Worm (Caenorhabditis elegans) whole organism, L4 larva: ENCODE data around the gene F32D8.5.

Experiments used
- F44E2.7 ChIP-seq: fragments of 200-800 bp; sonication (Bioruptor generic); IDR thresholded peaks from 2 replicates; pipeline ENCODE4 v2.1.2; 2022; ENCODE audit warnings: missing genetic modification characterization, missing compliant biosample characterization
- F49E8.2 ChIP-seq: sonication (generic microtip); optimal IDR thresholded peaks from 2 replicates; lab custom pipeline; 2016; ENCODE audit warnings: missing compliant biosample characterization, mild to moderate bottlenecking, missing genetic modification characterization, borderline replicate concordance
- R02D3.7 ChIP-seq: fragments of 150-350 bp; sonication (generic microtip); optimal IDR thresholded peaks from 3 replicates; lab custom pipeline; 2014; ENCODE audit warnings: missing biosample characterization, missing genetic modification characterization
- T20F7.1 ChIP-seq: fragments of 200-800 bp; sonication (Bioruptor generic); optimal IDR thresholded peaks from 2 replicates; lab custom pipeline; 2018; ENCODE audit warnings: mild to moderate bottlenecking, missing genetic modification characterization, missing compliant biosample characterization
- Y5F2A.4 ChIP-seq: fragments of 200-800 bp; sonication (Bioruptor generic); optimal IDR thresholded peaks from 2 replicates; lab custom pipeline; 2018; ENCODE audit warnings: mild to moderate bottlenecking, missing genetic modification characterization, missing compliant biosample characterization
- Y75B8A.6 ChIP-seq: fragments of 200-800 bp; sonication (Bioruptor generic); IDR thresholded peaks from 2 replicates; pipeline ENCODE4 v1.3.6; 2022; ENCODE audit warnings: missing genetic modification reagents, missing genetic modification characterization, missing compliant biosample characterization
- aha-1 ChIP-seq: fragments of 150-350 bp; peaks from one replicate; lab custom pipeline; 2014; ENCODE audit warnings: missing biosample characterization, missing genetic modification characterization
- arid-1 ChIP-seq: fragments of 200-800 bp; sonication (Bioruptor generic); conservative IDR thresholded peaks from 2 replicates; pipeline ENCODE4 v1.3.6; 2022; ENCODE audit warnings: missing genetic modification reagents, missing genetic modification characterization, missing compliant biosample characterization
- ces-1 ChIP-seq: fragments of 150-350 bp; sonication (generic microtip); optimal IDR thresholded peaks from 4 replicates; lab custom pipeline; 2014; ENCODE audit warnings: missing biosample characterization, missing genetic modification reagents, missing genetic modification characterization
- cey-2 ChIP-seq: sonication (generic microtip); optimal IDR thresholded peaks from 3 replicates; lab custom pipeline; 2017; ENCODE audit warnings: missing genetic modification characterization, mild to moderate bottlenecking, missing compliant biosample characterization, antibody characterized with exemption, borderline replicate concordance; ENCODE audit not compliant: insufficient read depth
- ctbp-1 ChIP-seq: fragments of 200-800 bp; sonication (Bioruptor generic); IDR thresholded peaks from 2 replicates; pipeline ENCODE4 v1.3.6; 2022; ENCODE audit warnings: missing genetic modification reagents, missing genetic modification characterization, missing compliant biosample characterization
- daf-19 ChIP-seq: fragments of 200-800 bp; sonication (Bioruptor generic); conservative IDR thresholded peaks from 2 replicates; pipeline ENCODE4 v1.3.6; 2022; ENCODE audit warnings: missing genetic modification characterization, missing compliant biosample characterization
- dmd-8 ChIP-seq: fragments of 200-800 bp; sonication (Bioruptor generic); IDR thresholded peaks from 2 replicates; pipeline ENCODE4 v1.3.6; 2022; ENCODE audit warnings: missing genetic modification characterization, missing compliant biosample characterization
- dpl-1 ChIP-seq: fragments of 150-350 bp; optimal IDR thresholded peaks from 2 replicates; lab custom pipeline; 2014; ENCODE audit warnings: missing biosample characterization, missing genetic modification reagents, missing genetic modification characterization
- egl-27 ChIP-seq: sonication (generic microtip); optimal IDR thresholded peaks from 3 replicates; lab custom pipeline; 2017; ENCODE audit warnings: missing biosample characterization, missing genetic modification reagents, missing genetic modification characterization
- egl-43 ChIP-seq: fragments of 200-800 bp; sonication (Bioruptor generic); IDR thresholded peaks from 2 replicates; pipeline ENCODE4 v1.3.6; 2022; ENCODE audit warnings: missing genetic modification reagents, missing genetic modification characterization, missing compliant biosample characterization
- gei-8 ChIP-seq: fragments of 200-800 bp; sonication (Bioruptor generic); optimal IDR thresholded peaks from 2 replicates; lab custom pipeline; 2018; ENCODE audit warnings: mild to moderate bottlenecking, missing genetic modification characterization, missing compliant biosample characterization
- hlh-30 ChIP-seq: sonication (generic microtip); optimal IDR thresholded peaks from 2 replicates; lab custom pipeline; 2017; ENCODE audit warnings: antibody characterized with exemption, mild to moderate bottlenecking, missing genetic modification characterization, missing compliant biosample characterization; ENCODE audit not compliant: insufficient read depth
- hmg-1.1 ChIP-seq: fragments of 200-800 bp; sonication (Bioruptor generic); IDR thresholded peaks from 2 replicates; pipeline ENCODE4 v1.3.6; 2022; ENCODE audit warnings: missing genetic modification reagents, missing genetic modification characterization, missing compliant biosample characterization
- lim-7 ChIP-seq: fragments of 200-800 bp; sonication (Bioruptor generic); IDR thresholded peaks from 2 replicates; pipeline ENCODE4 v1.3.6; 2022; ENCODE audit warnings: missing genetic modification characterization, missing compliant biosample characterization
- lin-1 ChIP-seq: fragments of 200-800 bp; sonication (Bioruptor generic); IDR thresholded peaks from 2 replicates; pipeline ENCODE4 v1.3.6; 2022; ENCODE audit warnings: missing genetic modification reagents, missing genetic modification characterization, missing compliant biosample characterization
- lin-15B ChIP-seq: fragments of 150-350 bp; sonication (generic microtip); optimal IDR thresholded peaks from 3 replicates; lab custom pipeline; 2014; ENCODE audit warnings: missing biosample characterization, missing genetic modification characterization
- lir-3 ChIP-seq: sonication (generic microtip); optimal IDR thresholded peaks from 2 replicates; lab custom pipeline; 2016; ENCODE audit warnings: mild to moderate bottlenecking, missing genetic modification characterization, missing compliant biosample characterization
- lsy-2 ChIP-seq, 2 experiments: fragments of 150-350 bp in 1 of 2; sonication (generic microtip) in 1 of 2; optimal IDR thresholded peaks; 2 replicates each; lab custom pipeline; 2014 to 2017; ENCODE audit warnings: missing biosample characterization in 2 of 2, missing genetic modification characterization in 2 of 2
- mdl-1 ChIP-seq, 2 experiments: fragments of 150-350 bp in 1 of 2; sonication (generic microtip) in 1 of 2; optimal IDR thresholded peaks; 2 replicates each; lab custom pipeline; 2014 to 2017; ENCODE audit warnings: missing biosample characterization in 2 of 2, missing genetic modification characterization in 2 of 2
- mdt-29 ChIP-seq: fragments of 200-800 bp; sonication (Bioruptor generic); IDR thresholded peaks from 2 replicates; pipeline ENCODE4 v1.3.6; 2022; ENCODE audit warnings: missing genetic modification reagents, missing genetic modification characterization, missing compliant biosample characterization
- nhr-111 ChIP-seq: fragments of 200-800 bp; sonication (Bioruptor generic); optimal IDR thresholded peaks from 2 replicates; lab custom pipeline; 2018; ENCODE audit warnings: mild to moderate bottlenecking, missing genetic modification characterization, missing compliant biosample characterization
- nhr-28 ChIP-seq: fragments of 150-350 bp; optimal IDR thresholded peaks from 2 replicates; lab custom pipeline; 2014; ENCODE audit warnings: missing biosample characterization, missing genetic modification characterization
- nhr-48 ChIP-seq: sonication (generic microtip); optimal IDR thresholded peaks from 2 replicates; lab custom pipeline; 2016; ENCODE audit warnings: mild to moderate bottlenecking, missing genetic modification characterization, missing compliant biosample characterization
- php-3 ChIP-seq: fragments of 200-800 bp; sonication (Bioruptor generic); IDR thresholded peaks from 2 replicates; pipeline ENCODE4 v1.3.6; 2022; ENCODE audit warnings: missing genetic modification reagents, missing genetic modification characterization, missing compliant biosample characterization
- sdz-12 ChIP-seq: fragments of 200-800 bp; sonication (Bioruptor generic); optimal IDR thresholded peaks from 2 replicates; lab custom pipeline; 2018; ENCODE audit warnings: mild to moderate bottlenecking, missing genetic modification characterization, missing compliant biosample characterization
- snpc-4 ChIP-seq: fragments of 150-350 bp; optimal IDR thresholded peaks from 2 replicates; lab custom pipeline; 2014; ENCODE audit warnings: missing biosample characterization, missing genetic modification characterization
- unc-39 ChIP-seq: sonication (generic microtip); optimal IDR thresholded peaks from 2 replicates; lab custom pipeline; 2017; ENCODE audit warnings: missing biosample characterization, missing genetic modification characterization
- unc-62 ChIP-seq, 3 experiments: fragments of 150-350 bp in 1 of 3; sonication (generic microtip); optimal IDR thresholded peaks in 2 of 3; peaks in 1 of 3; 1 replicate in 1 of 3; 2 replicates in 2 of 3; lab custom pipeline; 2014 to 2017; ENCODE audit warnings: missing biosample characterization in 3 of 3, missing genetic modification characterization in 3 of 3, missing genetic modification reagents in 3 of 3, missing genotype in 1 of 3
- vab-7 ChIP-seq: fragments of 200-800 bp; sonication (Bioruptor generic); IDR thresholded peaks from 2 replicates; pipeline ENCODE4 v1.3.6; 2022; ENCODE audit warnings: missing genetic modification reagents, missing genetic modification characterization, missing compliant biosample characterization
- zip-11 ChIP-seq: fragments of 200-800 bp; sonication (Bioruptor generic); IDR thresholded peaks from 2 replicates; pipeline ENCODE4 v1.3.6; 2022; ENCODE audit warnings: missing genetic modification characterization, missing compliant biosample characterization
- ztf-7 ChIP-seq: fragments of 150-350 bp; optimal IDR thresholded peaks from 2 replicates; lab custom pipeline; 2014; ENCODE audit warnings: missing biosample characterization, missing genetic modification characterization

The F32D8.5 gene

DNA sequence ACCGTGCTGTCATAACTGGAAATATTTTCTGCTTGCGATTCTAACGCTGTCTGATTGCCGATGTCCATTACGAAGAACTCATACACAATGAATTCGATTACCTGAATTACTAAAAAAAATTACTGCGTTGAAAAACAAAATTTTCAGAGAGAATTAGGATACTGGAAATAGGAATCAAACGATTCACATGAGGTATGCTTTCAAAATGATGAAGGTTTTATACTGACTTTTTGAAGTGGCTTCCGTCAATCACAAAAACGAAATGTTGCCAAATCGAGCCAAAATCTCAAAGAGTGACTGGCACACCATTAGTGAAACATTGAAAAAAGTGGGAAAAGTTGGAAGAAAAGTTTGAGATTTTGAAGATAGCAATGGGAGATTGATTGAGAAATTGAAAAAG is 14.5 kb downstream of the F32D8.5 start, which contains the start of gene zzz-1:
zzz-1 (minus strand) TSS at position 101 of the 400 bp plus-strand sequence.
- no peak for TF ChIP-seq egl-27 (tag; lab: Kevin White, UChicago)
- no peak for TF ChIP-seq zip-11 (GFP tag; lab: Robert Waterston, UW)
- no peak for TF ChIP-seq lin-15B
- TF ChIP-seq mdl-1 (tag; optimal IDR thresholded peaks at IDR 0.05; lab: Kevin White, UChicago) = no peak
- TF ChIP-seq F49E8.2 (tag; lab: Kevin White, UChicago) = no peak

DNA sequence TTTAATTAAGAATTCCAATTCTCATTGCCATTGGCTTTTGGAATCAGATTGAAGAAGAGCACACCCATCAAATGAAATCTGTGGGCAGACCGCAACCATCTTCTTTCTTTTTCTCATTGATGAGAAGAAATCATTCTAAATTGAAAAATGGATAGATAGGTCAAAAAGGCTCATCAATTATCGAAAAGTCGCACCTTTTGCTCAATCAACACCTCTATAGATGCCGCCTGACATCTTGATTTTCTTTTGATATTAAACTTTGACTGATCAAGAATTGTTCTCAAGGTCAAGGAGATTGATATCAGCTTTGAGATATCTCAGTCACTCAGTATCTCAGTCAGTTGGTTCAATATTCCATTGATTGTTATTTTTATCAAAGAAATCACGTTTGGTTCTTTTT is 15.4 kb downstream of the F32D8.5 start:
- TF ChIP-seq nhr-48 (tag; lab: Kevin White, UChicago) = no peak
- TF ChIP-seq, all 104 proteins: peak for 0

DNA sequence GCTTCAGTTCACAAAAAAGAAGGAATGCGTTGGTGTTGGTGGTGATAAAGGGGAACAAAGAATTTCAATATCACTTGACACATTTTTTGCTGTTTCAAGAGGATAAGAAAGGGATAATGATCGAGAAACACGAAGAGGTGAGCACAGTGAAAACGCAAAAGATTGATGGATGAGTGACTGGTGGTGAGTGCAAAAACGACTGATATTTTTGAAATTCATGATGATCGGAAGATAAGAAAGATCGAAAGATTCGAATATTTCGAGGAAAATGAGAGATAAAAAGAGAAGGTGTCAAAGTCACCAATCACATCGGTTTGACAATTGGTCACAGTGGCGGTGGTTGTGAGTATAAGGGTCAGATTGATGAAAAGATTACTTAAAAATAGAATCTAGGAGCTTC is 21.3 kb downstream of the F32D8.5 start:
- TF ChIP-seq hmg-1.1 (GFP tag; lab: Robert Waterston, UW) (no peak), Y75B8A.6 (no peak), lim-7 (GFP tag; lab: Robert Waterston, UW) (no peak), daf-19 (GFP tag; lab: Robert Waterston, UW) (no peak), cey-2 (tag; lab: Kevin White, UChicago) (no peak), dpl-1 (GFP tag; lab: Kevin White, UChicago) (no peak), lsy-2 (tag; optimal IDR thresholded peaks at IDR 0.05; lab: Kevin White, UChicago) (no peak), F49E8.2 (tag; lab: Kevin White, UChicago) (no peak), egl-43 (GFP tag; lab: Robert Waterston, UW) (no peak), ztf-7 (tag; lab: Kevin White, UChicago) (no peak), nhr-111 (no peak), lir-3 (no peak), snpc-4 (tag; lab: Kevin White, UChicago) (no peak), T20F7.1 (GFP tag; lab: Kevin White, UChicago) (no peak), mdt-29 (no peak), ces-1 (no peak), arid-1 (GFP tag; lab: Robert Waterston, UW) (no peak)
- TF ChIP-seq, all 104 proteins: peak for 0

DNA sequence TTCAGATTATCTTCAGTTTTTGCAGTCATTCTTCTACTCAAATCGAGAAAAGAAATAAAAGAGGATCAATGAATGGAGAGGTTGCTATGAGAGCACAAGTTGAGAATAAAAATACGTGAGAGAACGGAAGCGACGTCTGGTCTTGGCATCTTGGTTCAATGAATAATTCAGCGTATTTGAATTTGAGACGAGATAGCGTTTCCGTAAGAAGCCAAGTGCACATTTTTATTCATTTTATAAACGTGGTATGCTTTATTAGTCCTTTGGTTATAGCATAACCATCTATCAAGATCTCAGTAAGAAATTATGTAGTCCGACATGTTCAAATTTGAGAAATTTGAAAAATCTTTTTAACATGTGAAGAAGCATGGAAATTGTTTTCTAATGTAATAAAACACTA is 23.8 kb downstream of the F32D8.5 start, which contains the start of gene F58B4.2:
F58B4.2 (minus strand) TSS at position 101 of the 400 bp plus-strand sequence.
- TF ChIP-seq unc-39 (tag; lab: Kevin White, UChicago) = no peak
- no peak for TF ChIP-seq lir-3
- TF ChIP-seq Y75B8A.6 = no peak
- no peak for TF ChIP-seq php-3
- TF ChIP-seq Y5F2A.4 (GFP tag; lab: Kevin White, UChicago) = no peak
- no peak for TF ChIP-seq lin-1 (GFP tag; lab: Robert Waterston, UW)
- no peak for TF ChIP-seq F44E2.7 (GFP tag; lab: Robert Waterston, UW)
- TF ChIP-seq hlh-30 (tag; lab: Kevin White, UChicago) = no peak
- no peak for TF ChIP-seq dmd-8 (GFP tag; lab: Robert Waterston, UW)
- TF ChIP-seq lim-7 (GFP tag; lab: Robert Waterston, UW) = no peak
- no peak for TF ChIP-seq R02D3.7 (tag; lab: Kevin White, UChicago)
- TF ChIP-seq sdz-12 = no peak
- TF ChIP-seq gei-8 = no peak
- TF ChIP-seq nhr-28 (tag; lab: Kevin White, UChicago) = no peak

DNA sequence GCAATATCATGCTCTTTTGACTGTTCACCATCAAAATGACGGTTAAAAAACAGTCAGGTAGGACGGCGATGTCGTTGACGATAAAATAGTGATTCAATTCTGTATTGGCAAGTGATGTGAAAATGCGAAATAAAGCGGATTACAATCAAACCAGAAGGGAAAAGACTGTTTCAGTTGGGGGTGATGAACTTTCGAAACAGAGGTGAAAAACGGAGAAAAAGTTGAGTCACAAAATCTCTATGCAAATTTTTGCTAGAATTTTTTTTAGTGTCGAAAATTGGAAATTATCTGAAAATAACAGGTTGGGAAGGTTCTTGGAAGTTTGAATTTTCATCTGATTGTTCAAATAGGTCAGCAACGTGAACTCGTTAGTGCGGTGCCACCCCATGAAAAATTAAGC is 27.1 kb downstream of the F32D8.5 start, which contains the start of gene nas-31:
nas-31 (minus strand) TSS at position 101 of the 400 bp plus-strand sequence.
- peak in 1 of 2 experiments; percentile 58 for TF ChIP-seq unc-62 (GFP tag; optimal IDR thresholded peaks at IDR 0.05 in 1 of 2; lab: Kevin White, UChicago)
- TF ChIP-seq unc-62 (tag; optimal IDR thresholded peaks at IDR 0.05; lab: Kevin White, UChicago) = no peak
- TF ChIP-seq vab-7 (GFP tag; lab: Robert Waterston, UW) = no peak
- TF ChIP-seq ctbp-1 (GFP tag; lab: Robert Waterston, UW) = no peak
- TF ChIP-seq aha-1 (tag; lab: Kevin White, UChicago) = peak; percentile 36
